Fruit fly (Drosophila melanogaster): ENCODE data around the gene Ugt302E1.

Ugt302E1 gene

DNA sequence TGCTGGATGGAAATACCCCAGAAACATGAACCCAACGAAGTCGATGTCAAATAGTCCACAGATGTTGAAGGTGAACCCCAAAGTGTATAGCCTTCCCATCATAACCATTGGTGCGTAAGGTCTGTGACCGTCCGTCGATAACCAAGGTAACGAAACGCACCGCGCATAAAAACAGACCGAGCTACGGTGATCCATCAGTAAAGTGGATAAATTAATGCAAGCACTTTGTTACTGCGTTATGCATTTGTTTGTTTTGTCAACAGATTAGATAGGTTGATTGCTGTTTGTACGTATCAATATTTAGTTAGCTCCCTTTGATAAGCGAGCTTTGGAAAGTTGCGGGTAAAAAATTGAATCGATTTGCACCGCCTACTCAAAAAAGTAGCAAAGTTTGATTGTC, 23.9 kb downstream of the Ugt302E1 start (continued):
- TF ChIP-seq CG3065 (GFP tag; optimal IDR thresholded peaks at IDR 0.05), result no peak
- TF ChIP-seq abd-A (tag; optimal IDR thresholded peaks at IDR 0.05), result no peak
- peak; percentile 38 for TF ChIP-seq Asciz (GFP tag; optimal IDR thresholded peaks at IDR 0.05)
- peak; percentile 17 for TF ChIP-seq HHEX (GFP tag; optimal IDR thresholded peaks at IDR 0.05)
- TF ChIP-seq ash1 (GFP tag; optimal IDR thresholded peaks at IDR 0.05), result no peak
- TF ChIP-seq dm (GFP tag; optimal IDR thresholded peaks at IDR 0.05), result no peak
- no peak for TF ChIP-seq CG11560 (tag; IDR thresholded peaks at IDR 0.05)
- TF ChIP-seq CG13123 (GFP tag; optimal IDR thresholded peaks at IDR 0.05), result no peak
- TF ChIP-seq hkb (optimal IDR thresholded peaks at IDR 0.05), result no peak
- no peak for TF ChIP-seq hkb (GFP tag; IDR thresholded peaks at IDR 0.05)
- no peak for TF ChIP-seq Aef1 (GFP tag; IDR thresholded peaks at IDR 0.05)
- no peak for TF ChIP-seq fd102C (GFP tag; optimal IDR thresholded peaks at IDR 0.05)
- no peak for TF ChIP-seq ara (GFP tag; IDR thresholded peaks at IDR 0.05)
- no peak for TF ChIP-seq Dip2 (GFP tag; IDR thresholded peaks at IDR 0.05)
- TF ChIP-seq Meics (GFP tag; optimal IDR thresholded peaks at IDR 0.05), result peak; percentile 90
- TF ChIP-seq Ptx1 (GFP tag; IDR thresholded peaks at IDR 0.05), result peak; percentile 13; the same call in 1 of the 2 replicates
- no peak for TF ChIP-seq vfl (GFP tag; optimal IDR thresholded peaks at IDR 0.05)
- no peak for TF ChIP-seq ewg (GFP tag; optimal IDR thresholded peaks at IDR 0.05)
- no peak for TF ChIP-seq nerfin-2 (GFP tag; IDR thresholded peaks at IDR 0.05; ENCODE audit: partially characterized antibody)
- TF ChIP-seq CG7357 (GFP tag; IDR thresholded peaks at IDR 0.05), result no peak
- TF ChIP-seq CG11398 (GFP tag; optimal IDR thresholded peaks at IDR 0.05), result no peak
- TF ChIP-seq NK7.1 (GFP tag; optimal IDR thresholded peaks at IDR 0.05), result no peak
- TF ChIP-seq ato (GFP tag; IDR thresholded peaks at IDR 0.05; ENCODE audit: partially characterized antibody), result no peak
- no peak for TF ChIP-seq MESR4 (GFP tag; optimal IDR thresholded peaks at IDR 0.05)
- peak; percentile 11 for TF ChIP-seq CG15601 (tag; optimal IDR thresholded peaks at IDR 0.05)
- no peak for TF ChIP-seq Antp (GFP tag; optimal IDR thresholded peaks at IDR 0.05)
- no peak for TF ChIP-seq CG12391 (tag; optimal IDR thresholded peaks at IDR 0.05)
- no peak for TF ChIP-seq jigr1 (GFP tag; IDR thresholded peaks at IDR 0.05)
- TF ChIP-seq CG6813 (GFP tag; optimal IDR thresholded peaks at IDR 0.05), result peak; percentile 23
- TF ChIP-seq CG2678 (tag; optimal IDR thresholded peaks at IDR 0.05), result peak; percentile 28
- no peak for TF ChIP-seq PHDP (tag; optimal IDR thresholded peaks at IDR 0.05)
- TF ChIP-seq CG4617 (GFP tag; optimal IDR thresholded peaks at IDR 0.05; ENCODE audit: borderline replicate concordance), result no peak
- TF ChIP-seq Tbp (GFP tag; optimal IDR thresholded peaks at IDR 0.05), result no peak
- no peak for TF ChIP-seq CG2120 (GFP tag; optimal IDR thresholded peaks at IDR 0.05)
- TF ChIP-seq CG16813 (GFP tag; IDR thresholded peaks at IDR 0.05; ENCODE audit: partially characterized antibody), result no peak
- no peak for TF ChIP-seq Eip74EF (GFP tag; optimal IDR thresholded peaks at IDR 0.05)
- TF ChIP-seq CG1792 (GFP tag; optimal IDR thresholded peaks at IDR 0.05), result no peak
- no peak for TF ChIP-seq Trl (optimal IDR thresholded peaks at IDR 0.05)
- TF ChIP-seq Trl (GFP tag; optimal IDR thresholded peaks at IDR 0.05), result no peak
- TF ChIP-seq CG4404 (GFP tag; IDR thresholded peaks at IDR 0.05), result no peak
- peak; percentile 27 for TF ChIP-seq CG1233 (GFP tag; optimal IDR thresholded peaks at IDR 0.05)
- TF ChIP-seq fd64A (GFP tag; optimal IDR thresholded peaks at IDR 0.05), result peak; percentile 7

- peak; percentile 41 for TF ChIP-seq Hey (tag; optimal IDR thresholded peaks at IDR 0.05)
- TF ChIP-seq CG11456 (GFP tag; IDR thresholded peaks at IDR 0.05), result 0 out of 3 replicates have a peak, but pooled peaks have one; percentile 5
- TF ChIP-seq Meics (GFP tag; optimal IDR thresholded peaks at IDR 0.05), result peak; percentile 55
- no peak for TF ChIP-seq chif (GFP tag; optimal IDR thresholded peaks at IDR 0.05)
- TF ChIP-seq GATAe (GFP tag; conservative IDR thresholded peaks at IDR 0.05), result peak; percentile 18; the same call in 1 of the 2 replicates
- no peak for TF ChIP-seq CG10274 (GFP tag; optimal IDR thresholded peaks at IDR 0.05)
- TF ChIP-seq Med (GFP tag), result peak; percentile 87
- TF ChIP-seq bigmax (GFP tag; optimal IDR thresholded peaks at IDR 0.05), result no peak
These were observed 41.4 kb downstream of the Ugt302E1 start, which contains the start of gene CG18577 for dm6 chr3R:11195792-11196191. Gene CG18577, plus strand, starts transcription at chr3R:11196092.
